Worm (Caenorhabditis elegans): ENCODE measurements around the gene C04E6.7.

- TF ChIP-seq nhr-25 (tag; optimal IDR thresholded peaks at IDR 0.05; ENCODE audit: borderline replicate concordance, insufficient read depth) (no peak), nhr-111 (GFP tag; optimal IDR thresholded peaks at IDR 0.05) (no peak), aly-2 (tag; optimal IDR thresholded peaks at IDR 0.05) (no peak), nhr-11 (tag; optimal IDR thresholded peaks at IDR 0.05) (no peak), skn-1 (tag; optimal IDR thresholded peaks at IDR 0.05) (no peak), fos-1 (tag; optimal IDR thresholded peaks at IDR 0.05) (no peak), lin-1 (GFP tag; IDR thresholded peaks at IDR 0.05) (no peak), lim-7 (GFP tag; IDR thresholded peaks at IDR 0.05) (no peak), lin-39 (tag; optimal IDR thresholded peaks at IDR 0.05) (no peak)
These were observed 48.0 kb upstream of the C04E6.7 start for ce11 chrV:5845162-5845561.
